Worm (Caenorhabditis elegans): Measurements from ENCODE around the gene ndc-80.

DNA sequence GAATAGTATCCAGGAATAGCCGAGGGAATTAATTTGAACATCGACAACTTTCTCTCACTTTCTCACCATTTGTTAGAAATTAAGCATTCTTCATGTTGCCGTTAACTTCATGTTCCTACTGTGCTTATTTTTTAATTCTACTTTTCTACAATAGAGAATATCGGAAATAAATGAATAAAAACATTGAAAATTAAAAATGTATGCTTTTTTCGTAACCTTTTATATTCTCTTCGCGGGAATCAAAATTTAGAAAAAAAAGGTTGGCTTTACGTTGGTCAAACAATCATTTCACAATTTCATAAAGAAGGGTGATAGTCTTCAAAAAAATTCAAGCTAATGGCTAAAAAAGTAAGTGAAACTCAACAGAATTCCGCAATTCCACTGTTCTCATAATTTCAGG lies 10.0 kb upstream of the ndc-80 start, which contains the start of gene W01B6.5:
- no peak for TF ChIP-seq nhr-237 (tag; optimal IDR thresholded peaks at IDR 0.05)
- TF ChIP-seq egl-27 (tag; optimal IDR thresholded peaks at IDR 0.05), result no peak
- no peak for TF ChIP-seq unc-39 (tag; optimal IDR thresholded peaks at IDR 0.05)
- TF ChIP-seq aly-2 (tag; optimal IDR thresholded peaks at IDR 0.05), result no peak
- TF ChIP-seq ztf-11 (tag; optimal IDR thresholded peaks at IDR 0.05), result no peak
- TF ChIP-seq mab-5 (tag; optimal IDR thresholded peaks at IDR 0.05), result no peak
- no peak for TF ChIP-seq lin-39 (tag; optimal IDR thresholded peaks at IDR 0.05)
- no peak for TF ChIP-seq elt-3 (tag; optimal IDR thresholded peaks at IDR 0.05)
- TF ChIP-seq lsy-2 (tag; optimal IDR thresholded peaks at IDR 0.05), result no peak
- TF ChIP-seq lin-11 (tag; optimal IDR thresholded peaks at IDR 0.05), result no peak
- TF ChIP-seq lin-13 (GFP tag; optimal IDR thresholded peaks at IDR 0.05), result no peak
- no peak for TF ChIP-seq ztf-4 (tag; optimal IDR thresholded peaks at IDR 0.05)
- TF ChIP-seq nhr-25 (tag; optimal IDR thresholded peaks at IDR 0.05), result no peak
- TF ChIP-seq R02D3.7 (tag; optimal IDR thresholded peaks at IDR 0.05), result no peak

All from whole organism, L2 larva.